Worm (Caenorhabditis elegans) whole organism, midembryonic: Measurements from ENCODE around the gene F53F4.7.

Source experiments
- T22C8.4 ChIP-seq: fragments of 200-800 bp; sonication (Bioruptor generic); IDR thresholded peaks from 2 replicates; pipeline ENCODE4 v1.3.6; 2022; ENCODE audit warnings: missing genetic modification characterization, missing compliant biosample characterization
- cog-1 ChIP-seq: sonication (generic microtip); optimal IDR thresholded peaks from 2 replicates; lab custom pipeline; 2016; ENCODE audit warnings: missing genetic modification characterization, missing compliant biosample characterization
- flt-1 ChIP-seq: fragments of 200-800 bp; sonication (Bioruptor generic); IDR thresholded peaks from 2 replicates; pipeline ENCODE4 v1.3.6; 2022; ENCODE audit warnings: missing genetic modification characterization, missing compliant biosample characterization
- klf-2 ChIP-seq: fragments of 200-800 bp; sonication (Bioruptor generic); conservative IDR thresholded peaks from 2 replicates; pipeline ENCODE4 v1.3.6; 2022; ENCODE audit warnings: missing genetic modification reagents, missing genetic modification characterization, missing compliant biosample characterization
- med-1 ChIP-seq: sonication (generic microtip); optimal IDR thresholded peaks from 2 replicates; lab custom pipeline; 2017; ENCODE audit warnings: missing genetic modification characterization, mild to moderate bottlenecking, missing compliant biosample characterization, antibody characterized with exemption, missing genetic modification reagents; ENCODE audit not compliant: insufficient read depth
- ref-1 ChIP-seq: fragments of 200-800 bp; sonication (Bioruptor generic); conservative IDR thresholded peaks from 2 replicates; pipeline ENCODE4 v1.3.6; 2022; ENCODE audit warnings: missing genetic modification reagents, missing genetic modification characterization, missing compliant biosample characterization
- tab-1 ChIP-seq: fragments of 200-800 bp; sonication (Bioruptor generic); IDR thresholded peaks from 2 replicates; pipeline ENCODE4 v1.3.6; 2022; ENCODE audit warnings: missing genetic modification characterization, missing compliant biosample characterization
- ztf-23 ChIP-seq: fragments of 200-800 bp; sonication (Bioruptor generic); IDR thresholded peaks from 2 replicates; pipeline ENCODE4 v1.3.6; 2022; ENCODE audit warnings: missing genetic modification reagents, missing genetic modification characterization, missing compliant biosample characterization
- ztf-29 ChIP-seq: fragments of 200-800 bp; sonication (Bioruptor generic); IDR thresholded peaks from 2 replicates; pipeline ENCODE4 v1.3.6; 2022; ENCODE audit warnings: missing genetic modification reagents, missing genetic modification characterization, missing compliant biosample characterization

F53F4.7 gene

DNA sequence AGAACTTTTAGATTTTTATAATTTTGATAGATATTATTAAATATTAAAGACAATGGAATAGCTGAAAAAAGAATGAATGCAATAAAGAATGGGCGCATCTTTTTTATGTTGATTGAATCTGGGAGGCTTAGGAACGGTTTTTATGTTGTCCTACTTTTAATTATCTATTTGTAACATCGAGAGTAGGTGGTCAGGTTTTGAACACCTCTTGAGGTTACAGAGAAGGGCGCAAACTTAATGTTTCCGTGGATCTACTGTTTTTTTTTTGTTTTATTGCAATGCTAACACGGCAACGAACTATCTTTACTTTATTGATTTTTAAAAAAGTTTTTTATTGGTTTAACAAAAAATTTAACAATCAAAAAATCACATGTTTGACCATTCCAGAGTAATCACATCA lies at the start of gene F53F4.7:
TSS of gene F53F4.7 (minus strand) at position 101 of the 400 bp plus-strand sequence.
- no peak for TF ChIP-seq ref-1 (GFP tag; lab: Robert Waterston, UW)
- TF ChIP-seq klf-2 (GFP tag; lab: Robert Waterston, UW), result no peak
- TF ChIP-seq flt-1 (GFP tag; lab: Robert Waterston, UW), result no peak
- no peak for TF ChIP-seq cog-1 (tag; lab: Kevin White, UChicago)
- TF ChIP-seq ztf-29 (GFP tag; lab: Robert Waterston, UW), result no peak
- no peak for TF ChIP-seq T22C8.4 (GFP tag; lab: Robert Waterston, UW)
- TF ChIP-seq ztf-23 (GFP tag; lab: Robert Waterston, UW), result no peak
- no peak for TF ChIP-seq med-1
- no peak for TF ChIP-seq tab-1

DNA sequence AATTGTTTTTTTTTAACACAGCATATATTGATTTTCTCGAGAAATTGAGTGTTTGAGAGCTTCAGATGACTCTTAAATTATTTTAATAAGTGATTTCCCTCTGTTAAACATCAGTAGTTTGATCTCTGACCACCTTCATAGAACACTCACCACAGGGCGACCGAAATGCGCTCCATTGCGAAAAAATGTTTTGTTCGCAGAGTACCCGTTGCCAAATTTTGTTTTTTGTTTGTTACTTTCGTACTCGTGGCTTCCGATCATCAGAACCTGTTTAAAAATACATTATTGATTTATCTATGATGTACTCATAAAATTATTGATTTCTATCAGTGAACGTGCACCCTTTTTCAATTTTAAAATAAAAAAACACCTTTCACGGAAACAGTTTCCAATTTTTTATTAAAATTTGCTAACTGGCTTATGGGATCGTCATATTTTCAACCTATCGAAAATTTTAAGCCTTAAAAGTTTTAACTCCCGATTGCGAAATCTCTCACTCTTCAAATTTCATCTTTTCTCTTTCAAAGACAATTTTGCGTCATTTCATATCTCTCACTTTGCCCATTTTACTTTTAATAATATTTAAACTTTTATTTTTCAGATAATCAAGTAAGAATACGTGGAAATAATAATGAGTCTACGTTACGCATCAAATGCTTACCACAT lies 47.0 kb upstream of the F53F4.7 start, which contains the start of gene letm-1:
TSS of gene letm-1 (plus strand) at position 598 of the 666 bp plus-strand sequence.
- TF ChIP-seq T22C8.4 (GFP tag; lab: Robert Waterston, UW), result no peak
- no peak for TF ChIP-seq ref-1 (GFP tag; lab: Robert Waterston, UW)
- no peak for TF ChIP-seq klf-2 (GFP tag; lab: Robert Waterston, UW)
- no peak for TF ChIP-seq flt-1 (GFP tag; lab: Robert Waterston, UW)
- TF ChIP-seq ztf-29 (GFP tag; lab: Robert Waterston, UW), result no peak
- no peak for TF ChIP-seq ztf-23 (GFP tag; lab: Robert Waterston, UW)
- TF ChIP-seq cog-1 (tag; lab: Kevin White, UChicago), result no peak
- no peak for TF ChIP-seq med-1
- no peak for TF ChIP-seq tab-1

DNA sequence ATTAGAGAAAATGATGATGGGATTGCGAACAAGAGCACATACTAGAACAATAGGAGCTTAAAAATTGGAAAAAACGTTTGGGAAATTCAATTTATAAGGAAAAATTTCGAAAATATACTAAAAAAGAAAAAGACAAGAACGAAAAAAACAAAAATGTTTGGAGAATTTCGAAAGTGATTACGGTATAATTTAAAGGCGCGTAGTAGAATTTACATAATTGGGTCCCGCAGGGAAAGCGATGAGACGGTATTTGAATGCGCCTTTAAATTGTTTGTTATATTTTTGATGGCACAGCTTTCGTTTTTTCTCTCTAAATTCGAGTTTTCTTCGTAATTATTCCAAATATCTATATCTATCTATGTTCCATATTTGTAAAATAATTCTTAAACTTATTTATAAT lies 46.3 kb upstream of the F53F4.7 start:
- no peak for TF ChIP-seq ztf-23 (GFP tag; lab: Robert Waterston, UW)
- no peak for TF ChIP-seq klf-2 (GFP tag; lab: Robert Waterston, UW)
- TF ChIP-seq flt-1 (GFP tag; lab: Robert Waterston, UW), result no peak
- no peak for TF ChIP-seq tab-1

DNA sequence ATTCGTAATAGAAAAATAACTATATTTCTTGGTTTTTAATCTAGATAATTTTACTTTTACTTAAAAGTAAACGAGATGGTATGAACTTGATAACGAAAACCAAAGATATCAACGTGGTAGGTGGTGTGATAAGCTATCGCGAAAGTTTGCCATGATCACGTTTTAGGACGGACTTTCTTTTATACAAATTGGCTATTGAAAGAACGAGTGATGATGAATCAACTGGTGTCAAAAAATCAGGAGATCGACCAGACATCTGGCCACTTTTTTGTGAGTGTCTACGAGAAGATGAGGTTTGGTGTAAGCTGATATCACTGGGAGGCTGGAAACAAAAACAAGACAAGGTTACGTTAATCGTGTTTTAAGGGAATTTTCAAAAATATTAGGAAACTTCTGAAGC lies 45.4 kb upstream of the F53F4.7 start:
- TF ChIP-seq ztf-23 (GFP tag; lab: Robert Waterston, UW), result no peak
- no peak for TF ChIP-seq cog-1 (tag; lab: Kevin White, UChicago)
- TF ChIP-seq med-1, result no peak
- TF ChIP-seq T22C8.4 (GFP tag; lab: Robert Waterston, UW), result no peak
- TF ChIP-seq ztf-29 (GFP tag; lab: Robert Waterston, UW), result no peak

DNA sequence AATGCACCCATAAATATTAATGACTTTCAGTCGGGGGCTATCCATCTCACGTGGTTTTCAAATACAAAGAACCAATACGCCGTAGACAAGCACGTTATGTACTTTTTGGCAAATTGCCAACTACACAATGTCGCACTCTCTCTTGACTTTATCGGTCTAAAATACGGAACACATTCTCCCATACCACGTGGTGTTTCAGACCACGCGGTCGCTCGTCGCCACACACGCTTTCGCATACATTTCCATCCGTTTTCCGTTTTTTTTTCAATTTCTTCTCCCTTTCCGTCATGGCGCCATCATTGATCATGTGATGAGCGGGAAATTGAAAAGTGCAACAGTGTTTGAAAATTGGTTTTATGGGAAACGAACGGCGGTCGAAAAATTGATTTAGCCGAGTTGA lies 44.8 kb upstream of the F53F4.7 start:
- TF ChIP-seq flt-1 (GFP tag; lab: Robert Waterston, UW) (no peak), klf-2 (GFP tag; lab: Robert Waterston, UW) (0 out of 2 replicates have a peak, but pooled peaks have one; percentile 48), T22C8.4 (GFP tag; lab: Robert Waterston, UW) (no peak)

DNA sequence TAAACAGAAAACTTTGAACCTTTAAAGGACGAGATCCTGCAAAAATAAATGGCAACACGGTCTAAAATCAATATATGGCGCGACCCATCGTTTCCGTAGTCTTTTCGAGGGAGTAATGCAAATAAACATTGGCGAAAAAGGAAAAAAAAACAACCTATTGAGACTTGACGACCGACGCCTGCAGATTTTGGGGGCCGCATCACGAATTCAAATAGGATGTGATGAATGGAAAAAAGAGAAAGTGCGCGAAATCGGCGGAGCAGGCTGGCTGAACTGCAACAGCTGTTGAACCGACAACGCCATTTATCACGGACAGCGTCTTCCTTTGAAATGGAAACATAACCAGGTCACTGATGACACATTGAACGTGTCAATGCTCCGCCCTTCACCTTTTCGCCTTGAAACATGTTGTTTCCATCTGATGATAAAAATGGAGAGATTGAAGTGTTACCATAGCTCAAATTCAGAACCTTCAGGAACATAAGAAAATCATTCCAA lies 44.1 kb upstream of the F53F4.7 start:
- TF ChIP-seq flt-1 (GFP tag; lab: Robert Waterston, UW) (no peak), ztf-23 (GFP tag; lab: Robert Waterston, UW) (no peak), klf-2 (GFP tag; lab: Robert Waterston, UW) (no peak), tab-1 (no peak), med-1 (no peak), ztf-29 (GFP tag; lab: Robert Waterston, UW) (no peak), ref-1 (GFP tag; lab: Robert Waterston, UW) (no peak), T22C8.4 (GFP tag; lab: Robert Waterston, UW) (no peak), cog-1 (tag; lab: Kevin White, UChicago) (no peak)

DNA sequence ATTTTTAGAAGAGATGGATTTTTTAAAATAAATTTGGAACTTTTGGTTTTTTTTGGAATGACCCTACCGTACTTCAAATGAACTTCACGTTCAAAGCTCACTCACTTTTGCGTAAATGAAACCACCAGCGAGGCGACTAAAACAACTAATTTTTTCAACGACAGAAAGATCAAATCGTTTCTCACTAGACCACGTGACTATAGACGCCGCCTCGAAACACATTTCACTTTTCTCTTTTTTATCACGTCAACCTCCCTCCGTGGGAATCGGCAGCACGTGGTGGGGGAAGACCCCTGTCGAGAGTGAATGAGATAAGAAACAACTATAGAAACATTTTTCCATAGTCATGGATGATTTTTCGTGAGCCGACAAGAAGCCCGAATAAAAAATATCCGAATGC lies 43.5 kb upstream of the F53F4.7 start:
- TF ChIP-seq med-1, result no peak
- no peak for TF ChIP-seq flt-1 (GFP tag; lab: Robert Waterston, UW)
- no peak for TF ChIP-seq ztf-23 (GFP tag; lab: Robert Waterston, UW)

DNA sequence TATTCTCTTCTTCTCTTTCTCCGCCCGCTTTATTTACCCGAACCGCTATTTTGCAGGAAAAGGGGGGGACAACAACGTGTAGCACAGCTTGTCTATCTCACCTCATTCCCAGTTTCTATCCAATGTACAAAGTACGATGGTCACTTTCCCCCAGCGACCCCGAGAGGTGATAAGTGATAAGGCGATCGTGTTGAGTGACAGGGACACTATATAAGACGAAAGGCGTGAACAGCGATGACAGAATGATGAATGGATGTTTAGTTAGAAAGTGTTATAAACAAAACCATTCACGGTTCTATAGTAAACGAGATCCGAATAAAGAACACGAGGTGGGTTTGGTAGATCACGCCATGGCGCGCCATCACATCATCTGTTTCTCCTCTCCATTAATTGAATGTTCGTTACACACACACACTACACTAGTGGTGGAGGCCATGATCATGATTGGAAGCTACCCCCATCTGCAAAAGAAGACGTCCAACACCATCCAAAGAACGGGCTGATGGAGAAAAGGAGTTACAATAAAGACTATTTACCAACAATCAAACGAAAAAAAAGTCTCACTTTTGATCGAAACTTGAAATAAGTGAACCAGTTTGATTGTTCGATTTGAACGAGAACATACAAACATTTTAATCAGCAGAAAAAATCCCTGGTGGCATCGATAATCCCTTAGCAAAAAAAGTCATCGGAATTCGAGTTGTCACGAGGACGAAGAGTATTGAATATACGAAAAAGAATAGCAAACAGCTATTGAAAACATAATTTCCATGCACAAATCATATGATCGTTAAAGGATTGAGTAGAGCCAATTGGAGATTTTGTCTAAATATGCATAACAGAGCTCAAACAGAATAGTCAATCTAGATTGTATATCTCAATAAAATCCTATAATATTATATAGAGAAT lies 42.8 kb upstream of the F53F4.7 start:
- no peak for TF ChIP-seq cog-1 (tag; lab: Kevin White, UChicago)
- TF ChIP-seq flt-1 (GFP tag; lab: Robert Waterston, UW), result no peak
- no peak for TF ChIP-seq klf-2 (GFP tag; lab: Robert Waterston, UW)
- no peak for TF ChIP-seq tab-1
- TF ChIP-seq med-1, result no peak
- no peak for TF ChIP-seq T22C8.4 (GFP tag; lab: Robert Waterston, UW)
- TF ChIP-seq ref-1 (GFP tag; lab: Robert Waterston, UW), result no peak
- TF ChIP-seq ztf-29 (GFP tag; lab: Robert Waterston, UW), result no peak
- no peak for TF ChIP-seq ztf-23 (GFP tag; lab: Robert Waterston, UW)

DNA sequence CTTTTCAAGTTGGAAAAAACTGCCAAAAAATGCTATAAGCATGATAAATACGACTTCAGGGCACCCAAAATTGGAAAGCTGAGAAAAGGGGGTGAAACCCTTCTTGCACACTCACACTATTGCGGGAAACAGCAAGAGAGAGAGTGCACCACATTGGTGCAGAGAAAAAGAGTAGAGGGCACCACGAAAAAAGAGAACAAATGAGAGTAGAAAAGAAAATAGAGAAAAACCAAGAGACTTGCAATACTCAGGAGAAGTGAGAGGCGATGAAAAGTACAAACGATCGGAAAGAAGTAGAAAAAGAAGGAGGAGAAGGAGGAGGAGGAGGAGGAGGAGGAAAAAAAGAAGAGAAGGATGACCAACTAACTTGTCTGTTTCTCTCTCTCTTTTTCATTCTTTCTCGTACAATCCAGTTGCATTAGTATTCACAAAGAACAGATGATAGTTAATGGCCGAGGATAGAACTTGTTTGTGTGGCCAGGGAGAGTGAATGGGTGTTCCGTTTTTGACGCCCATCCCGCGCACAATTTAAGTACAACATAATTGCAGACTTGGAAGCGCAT lies 41.5 kb upstream of the F53F4.7 start:
- TF ChIP-seq ztf-23 (GFP tag; lab: Robert Waterston, UW) (no peak), flt-1 (GFP tag; lab: Robert Waterston, UW) (no peak), cog-1 (tag; lab: Kevin White, UChicago) (peak; percentile 69)
